Worm (Caenorhabditis elegans) whole organism, L4/young adult: ENCODE data around the gene cyp-34A9.

Experiments
- dao-5 ChIP-seq: sonication (generic microtip); optimal IDR thresholded peaks from 2 replicates; lab custom pipeline; 2016; ENCODE audit warnings: missing genotype, missing genetic modification characterization, moderate library complexity, missing compliant biosample characterization
- him-1 ChIP-seq: sonication (generic microtip); optimal IDR thresholded peaks from 2 replicates; lab custom pipeline; 2016; ENCODE audit warnings: missing genotype, missing genetic modification reagents, missing genetic modification characterization, missing compliant biosample characterization

DNA sequence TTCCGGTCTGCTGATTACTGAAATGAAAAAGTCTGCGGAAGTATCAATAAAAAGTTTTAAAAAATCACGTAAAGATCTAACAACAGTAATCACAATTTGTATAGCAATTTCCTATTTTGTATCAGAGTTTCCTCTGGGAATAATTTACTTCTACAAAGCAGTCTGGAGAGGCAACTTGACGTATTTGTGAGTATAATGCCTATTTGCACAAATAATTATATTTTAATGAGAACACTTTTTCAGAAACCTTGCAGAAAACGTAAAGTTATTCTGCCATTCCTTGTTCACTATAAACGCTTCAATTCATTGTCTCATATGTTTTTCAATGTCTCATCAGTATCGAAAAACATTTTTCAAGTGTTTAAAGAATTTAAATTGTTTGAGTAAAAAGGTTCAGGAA lies 48.3 kb upstream of the cyp-34A9 start:
- TF ChIP-seq him-1 (tag; lab: Kevin White, UChicago) (no peak), dao-5 (tag; lab: Kevin White, UChicago) (no peak)
